Fruit fly (Drosophila melanogaster) whole organism, wandering third instar larva: ENCODE results near the gene CG32819.

Experiments
- Dfd ChIP-seq: fragments of >200 bp; optimal IDR thresholded peaks from 2 replicates; lab custom pipeline; 2017; ENCODE audit warnings: missing biosample characterization, missing genetic modification characterization
- GATAd ChIP-seq: sonication (Bioruptor generic); optimal IDR thresholded peaks from 2 replicates; lab custom pipeline; 2016; ENCODE audit warnings: missing biosample characterization, missing genetic modification characterization
- rgr ChIP-seq: fragments of 200-800 bp; sonication (Bioruptor generic); optimal IDR thresholded peaks from 3 replicates; lab custom pipeline; 2016; ENCODE audit warnings: missing biosample characterization, mild to moderate bottlenecking, missing genetic modification characterization

The CG32819 gene

DNA sequence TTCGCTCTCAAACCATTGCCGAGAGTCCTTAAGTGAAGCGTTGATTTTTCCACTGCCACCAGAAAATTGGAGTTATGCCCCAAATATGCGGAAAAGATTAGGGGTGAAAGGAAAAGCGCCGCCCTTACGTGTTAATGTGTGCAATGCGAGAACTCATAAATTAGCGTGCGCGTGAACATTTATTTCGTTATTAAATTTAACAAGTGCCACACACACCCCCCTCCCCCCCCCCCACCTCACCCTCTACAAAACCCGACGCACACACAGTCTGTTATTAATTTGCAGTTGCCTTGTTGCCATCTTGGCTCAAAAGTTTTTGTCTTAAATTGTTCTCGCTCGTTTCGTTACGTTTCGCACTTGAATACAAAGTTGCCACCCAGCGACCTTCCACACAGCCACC lies 32.9 kb downstream of the CG32819 start:
- TF ChIP-seq rgr (GFP tag; lab: Kevin White, UChicago): no peak
- TF ChIP-seq Dfd: peak; percentile 91
- TF ChIP-seq GATAd (GFP tag; lab: Kevin White, UChicago): no peak
